Fruit fly (Drosophila melanogaster) whole organism, embryonic: ENCODE measurements around the gene CG33098.

Experiments
- C15 ChIP-seq: fragments of 200-800 bp; sonication (Bioruptor generic); IDR thresholded peaks from 3 replicates; pipeline ENCODE4 v1.3.6; 2022; ENCODE audit warnings: missing biosample characterization, missing genetic modification characterization
- CG12391 ChIP-seq: fragments of 200-800 bp; sonication (Bioruptor generic); optimal IDR thresholded peaks from 3 replicates; lab custom pipeline; 2018; ENCODE audit warnings: missing biosample characterization, mild to moderate bottlenecking, missing genetic modification characterization, moderate library complexity
- CG13775 ChIP-seq: fragments of 200-800 bp; sonication (Bioruptor generic); optimal IDR thresholded peaks from 3 replicates; lab custom pipeline; 2017; ENCODE audit warnings: missing biosample characterization, mild to moderate bottlenecking, missing genetic modification characterization
- CG14667 ChIP-seq: fragments of 200-800 bp; sonication (Bioruptor generic); IDR thresholded peaks from 2 replicates; pipeline ENCODE4 v1.3.6; 2022; ENCODE audit warnings: missing biosample characterization, missing genetic modification characterization
- CG15011 ChIP-seq: fragments of 200-800 bp; sonication (Bioruptor generic); optimal IDR thresholded peaks from 3 replicates; lab custom pipeline; 2018; ENCODE audit warnings: missing biosample characterization, mild to moderate bottlenecking, missing genetic modification characterization
- CG16779 ChIP-seq: fragments of 200-800 bp; sonication (Bioruptor generic); IDR thresholded peaks from 2 replicates; pipeline ENCODE4 v1.3.6; 2022; ENCODE audit warnings: missing biosample characterization, missing genetic modification characterization
- CG16813 ChIP-seq: fragments of 200-800 bp; sonication (Bioruptor generic); IDR thresholded peaks from 3 replicates; pipeline ENCODE4 v1.3.6; 2022; ENCODE audit warnings: missing biosample characterization, missing genetic modification characterization; ENCODE audit not compliant: partially characterized antibody
- CG1792 ChIP-seq: fragments of 200-800 bp; sonication (Bioruptor generic); optimal IDR thresholded peaks from 2 replicates; lab custom pipeline; 2016; ENCODE audit warnings: missing biosample characterization, missing genetic modification characterization
- CG1832 ChIP-seq: fragments of 200-800 bp; sonication (Bioruptor generic); optimal IDR thresholded peaks from 2 replicates; lab custom pipeline; 2017; ENCODE audit warnings: missing biosample characterization, mild to moderate bottlenecking, missing genetic modification characterization, inconsistent platforms
- CG2116 ChIP-seq: fragments of 200-800 bp; sonication (Bioruptor generic); optimal IDR thresholded peaks from 3 replicates; lab custom pipeline; 2018; ENCODE audit warnings: missing biosample characterization, mild to moderate bottlenecking, missing genetic modification characterization
- CG2889 ChIP-seq: fragments of 200-800 bp; sonication (Bioruptor generic); IDR thresholded peaks from 3 replicates; pipeline ENCODE4 v1.3.6; 2022; ENCODE audit warnings: missing biosample characterization, missing genetic modification characterization
- CG30020 ChIP-seq: fragments of 200-800 bp; optimal IDR thresholded peaks from 2 replicates; lab custom pipeline; 2019; ENCODE audit warnings: missing biosample characterization, mild to moderate bottlenecking, missing genetic modification characterization, moderate library complexity
- CG30403 ChIP-seq: fragments of 200-800 bp; sonication (Bioruptor generic); optimal IDR thresholded peaks from 3 replicates; lab custom pipeline; 2016; ENCODE audit warnings: missing biosample characterization, missing genetic modification characterization
- CG33557 ChIP-seq: fragments of 200-800 bp; sonication (Bioruptor generic); optimal IDR thresholded peaks from 2 replicates; lab custom pipeline; 2019; ENCODE audit warnings: missing biosample characterization, mild to moderate bottlenecking, missing genetic modification characterization, moderate library complexity
- CG34376 ChIP-seq: fragments of 200-800 bp; sonication (Bioruptor generic); optimal IDR thresholded peaks from 2 replicates; lab custom pipeline; 2018; ENCODE audit warnings: missing biosample characterization, mild to moderate bottlenecking, missing genetic modification characterization
- CG4328 ChIP-seq: fragments of 200-800 bp; sonication (Bioruptor generic); optimal IDR thresholded peaks from 3 replicates; lab custom pipeline; 2017; ENCODE audit warnings: missing biosample characterization, missing genetic modification reagents, missing genetic modification characterization
- CG6689 ChIP-seq: fragments of 200-800 bp; sonication (Bioruptor generic); IDR thresholded peaks from 2 replicates; pipeline ENCODE4 v1.3.6; 2022; ENCODE audit warnings: missing biosample characterization, missing genetic modification characterization
- CG7839 ChIP-seq: fragments of 200-800 bp; sonication (Bioruptor generic); optimal IDR thresholded peaks from 3 replicates; lab custom pipeline; 2018; ENCODE audit warnings: missing biosample characterization, mild to moderate bottlenecking, missing genetic modification characterization, moderate library complexity
- CG7987 ChIP-seq: fragments of 200-800 bp; sonication (Bioruptor generic); optimal IDR thresholded peaks from 2 replicates; lab custom pipeline; 2018; ENCODE audit warnings: missing biosample characterization, mild to moderate bottlenecking, missing genetic modification characterization, moderate library complexity
- CHES-1-like ChIP-seq: fragments of 200-800 bp; sonication (Bioruptor generic); optimal IDR thresholded peaks from 2 replicates; lab custom pipeline; 2016; ENCODE audit warnings: missing biosample characterization, missing genetic modification characterization
- E2f2 ChIP-seq: fragments of 200-800 bp; sonication (Bioruptor generic); IDR thresholded peaks from 2 replicates; pipeline ENCODE4 v1.3.6; 2022; ENCODE audit warnings: missing biosample characterization, missing genetic modification characterization
- Ets97D ChIP-seq: fragments of 200-800 bp; sonication (Bioruptor generic); optimal IDR thresholded peaks from 3 replicates; lab custom pipeline; 2016; ENCODE audit warnings: missing biosample characterization, missing genetic modification characterization
- HHEX ChIP-seq: fragments of 200-800 bp; sonication (Bioruptor generic); optimal IDR thresholded peaks from 3 replicates; lab custom pipeline; 2017; ENCODE audit warnings: missing biosample characterization, mild to moderate bottlenecking, missing genetic modification characterization, missing genetic modification reagents
- Kr ChIP-seq: fragments of 200-800 bp; sonication (Bioruptor generic); optimal IDR thresholded peaks from 2 replicates; lab custom pipeline; 2017; ENCODE audit warnings: missing biosample characterization, mild to moderate bottlenecking, missing genetic modification characterization
- Med ChIP-seq: fragments of 200-800 bp; sonication (Bioruptor generic); peaks from one replicate; lab custom pipeline; 2016; ENCODE audit warnings: missing biosample characterization, missing genetic modification characterization, mild to moderate bottlenecking, inconsistent platforms, moderate library complexity
- Myb ChIP-seq: fragments of 200-800 bp; sonication (Bioruptor generic); optimal IDR thresholded peaks from 2 replicates; lab custom pipeline; 2016; ENCODE audit warnings: missing biosample characterization, missing genetic modification characterization
- Sox102F ChIP-seq: fragments of 200-800 bp; sonication (Bioruptor generic); optimal IDR thresholded peaks from 2 replicates; lab custom pipeline; 2018; ENCODE audit warnings: missing biosample characterization, mild to moderate bottlenecking, missing genetic modification characterization, moderate library complexity
- Vsx1 ChIP-seq: fragments of 200-800 bp; sonication (Bioruptor generic); optimal IDR thresholded peaks from 2 replicates; lab custom pipeline; 2017; ENCODE audit warnings: missing biosample characterization, mild to moderate bottlenecking, missing genetic modification characterization, missing genetic modification reagents
- Xbp1 ChIP-seq: fragments of 200-800 bp; sonication (Bioruptor generic); optimal IDR thresholded peaks from 3 replicates; lab custom pipeline; 2016; ENCODE audit warnings: missing biosample characterization, mild to moderate bottlenecking, missing genetic modification characterization
- bab2 ChIP-seq: fragments of 200-800 bp; sonication (Bioruptor generic); optimal IDR thresholded peaks from 2 replicates; lab custom pipeline; 2016; ENCODE audit warnings: missing biosample characterization, missing genetic modification characterization
- ci ChIP-seq: fragments of 200-800 bp; sonication (Bioruptor generic); IDR thresholded peaks from 3 replicates; pipeline ENCODE4 v1.3.6; 2022; ENCODE audit warnings: missing biosample characterization, missing genetic modification characterization
- croc ChIP-seq: fragments of 200-800 bp; sonication (Bioruptor generic); conservative IDR thresholded peaks from 3 replicates; pipeline ENCODE4 v1.3.6; 2022; ENCODE audit warnings: missing biosample characterization, missing genetic modification characterization
- da ChIP-seq: fragments of 200-800 bp; sonication (Bioruptor generic); optimal IDR thresholded peaks from 2 replicates; lab custom pipeline; 2016; ENCODE audit warnings: missing biosample characterization, missing genetic modification characterization
- ewg ChIP-seq: fragments of 200-800 bp; sonication (Bioruptor generic); optimal IDR thresholded peaks from 3 replicates; lab custom pipeline; 2017; ENCODE audit warnings: mild to moderate bottlenecking, missing biosample characterization, missing genetic modification reagents, missing genetic modification characterization
- fd64A ChIP-seq: fragments of 200-800 bp; sonication (Bioruptor generic); optimal IDR thresholded peaks from 3 replicates; lab custom pipeline; 2018; ENCODE audit warnings: missing biosample characterization, mild to moderate bottlenecking, missing genetic modification characterization
- fd96Cb ChIP-seq: fragments of 200-800 bp; sonication (Bioruptor generic); optimal IDR thresholded peaks from 2 replicates; lab custom pipeline; 2018; ENCODE audit warnings: missing biosample characterization, mild to moderate bottlenecking, missing genetic modification characterization, moderate library complexity
- fu2 ChIP-seq: fragments of 200-800 bp; sonication (Bioruptor generic); optimal IDR thresholded peaks from 2 replicates; lab custom pipeline; 2016; ENCODE audit warnings: missing biosample characterization, missing genetic modification characterization
- gsb ChIP-seq: fragments of 200-800 bp; sonication (Bioruptor generic); IDR thresholded peaks from 2 replicates; pipeline ENCODE4 v1.3.6; 2022; ENCODE audit warnings: missing biosample characterization, missing genetic modification characterization
- hth ChIP-seq: fragments of >200 bp; optimal IDR thresholded peaks from 2 replicates; lab custom pipeline; 2017; ENCODE audit warnings: inconsistent platforms
- ind ChIP-seq: fragments of 200-800 bp; sonication (Bioruptor generic); optimal IDR thresholded peaks from 3 replicates; lab custom pipeline; 2016; ENCODE audit warnings: missing biosample characterization, missing genetic modification characterization
- insv ChIP-seq, 2 experiments: fragments of 200-800 bp; sonication (Bioruptor generic); optimal IDR thresholded peaks; 3 replicates each; lab custom pipeline; 2016 to 2018; ENCODE audit warnings: missing biosample characterization in 2 of 2, missing genetic modification characterization in 2 of 2
- lbe ChIP-seq: fragments of 200-800 bp; sonication (Bioruptor generic); optimal IDR thresholded peaks from 2 replicates; lab custom pipeline; 2016; ENCODE audit warnings: missing biosample characterization, mild to moderate bottlenecking, missing genetic modification characterization
- nerfin-1 ChIP-seq: fragments of 200-800 bp; sonication (Bioruptor generic); optimal IDR thresholded peaks from 3 replicates; lab custom pipeline; 2019; ENCODE audit warnings: missing biosample characterization, mild to moderate bottlenecking, missing genetic modification characterization, moderate library complexity
- onecut ChIP-seq: fragments of 200-800 bp; sonication (Bioruptor generic); IDR thresholded peaks from 2 replicates; pipeline ENCODE4 v1.3.6; 2022; ENCODE audit warnings: missing biosample characterization, missing genetic modification characterization
- pb ChIP-seq: fragments of 200-800 bp; sonication (Bioruptor generic); optimal IDR thresholded peaks from 3 replicates; lab custom pipeline; 2016; ENCODE audit warnings: missing biosample characterization, missing genetic modification characterization
- ranshi ChIP-seq: fragments of 200-800 bp; sonication (Bioruptor generic); IDR thresholded peaks from 2 replicates; pipeline ENCODE4 v1.3.6; 2022; ENCODE audit warnings: missing biosample characterization, missing genetic modification characterization
- ro ChIP-seq: fragments of 200-800 bp; sonication (Bioruptor generic); IDR thresholded peaks from 2 replicates; pipeline ENCODE4 v1.3.6; 2022; ENCODE audit warnings: missing biosample characterization, missing genetic modification characterization
- sens-2 ChIP-seq: fragments of 200-800 bp; sonication (Bioruptor generic); IDR thresholded peaks from 2 replicates; pipeline ENCODE4 v1.3.6; 2022; ENCODE audit warnings: missing biosample characterization, missing genetic modification characterization
- tap ChIP-seq: fragments of 200-800 bp; optimal IDR thresholded peaks from 3 replicates; lab custom pipeline; 2019; ENCODE audit warnings: missing biosample characterization, mild to moderate bottlenecking, missing genetic modification characterization, moderate library complexity
- tio ChIP-seq: fragments of 200-800 bp; sonication (Bioruptor generic); optimal IDR thresholded peaks from 2 replicates; lab custom pipeline; 2017; ENCODE audit warnings: missing biosample characterization, missing genetic modification characterization, inconsistent platforms
- wek ChIP-seq: fragments of 200-800 bp; sonication (Bioruptor generic); optimal IDR thresholded peaks from 3 replicates; lab custom pipeline; 2018; ENCODE audit warnings: missing biosample characterization, mild to moderate bottlenecking, missing genetic modification characterization, moderate library complexity
- zfh2 ChIP-seq: fragments of 200-800 bp; sonication (Bioruptor generic); optimal IDR thresholded peaks from 2 replicates; lab custom pipeline; 2016; ENCODE audit warnings: missing biosample characterization, missing genetic modification characterization

The CG33098 gene

DNA sequence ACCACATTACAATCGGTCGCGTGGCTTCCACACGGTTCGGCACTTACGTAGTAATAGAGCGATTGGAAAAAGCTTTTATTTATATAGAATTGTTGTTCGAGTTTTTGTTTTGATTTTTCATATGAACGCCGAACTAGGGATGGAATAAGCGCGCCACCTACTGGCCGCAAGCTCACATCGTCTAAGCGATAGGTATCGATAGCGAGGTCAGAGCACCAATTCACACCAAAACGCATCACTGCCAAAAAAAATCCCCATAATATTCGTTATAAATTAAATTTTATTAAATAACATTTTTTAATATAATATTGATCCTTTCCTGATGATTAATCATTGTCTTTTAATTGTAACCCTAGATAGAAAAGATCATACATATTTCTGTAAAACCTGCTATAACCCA lies 36.5 kb upstream of the CG33098 start, which contains the start of gene CG10038 (continued):
- TF ChIP-seq E2f2 (GFP tag; lab: Robert Waterston, UW) (peak; percentile 71), Vsx1 (GFP tag; lab: Kevin White, UChicago) (no peak), CG2116 (peak; percentile 96), C15 (GFP tag; lab: Robert Waterston, UW) (no peak), fd64A (no peak), zfh2 (GFP tag; lab: Kevin White, UChicago) (peak; percentile 37), pb (GFP tag; lab: Kevin White, UChicago) (no peak), CHES-1-like (GFP tag; lab: Kevin White, UChicago) (no peak), fu2 (GFP tag; lab: Kevin White, UChicago) (no peak), ranshi (GFP tag; lab: Robert Waterston, UW) (no peak), fd96Cb (tag; lab: Kevin White, UChicago) (no peak), CG4328 (GFP tag; lab: Kevin White, UChicago) (no peak), CG33557 (no peak), sens-2 (GFP tag; lab: Robert Waterston, UW) (no peak), wek (GFP tag; lab: Kevin White, UChicago) (peak; percentile 31), da (GFP tag; lab: Kevin White, UChicago) (no peak), ind (GFP tag; lab: Kevin White, UChicago) (peak; percentile 30), CG1792 (GFP tag; lab: Kevin White, UChicago) (no peak), CG7839 (tag; lab: Kevin White, UChicago) (peak; percentile 32), CG1832 (no peak), hth (lab: Kevin White, UChicago) (no peak), ro (peak; percentile 25; the same call in 1 of the 2 replicates), Sox102F (peak; percentile 20), ewg (no peak), CG30020 (tag; lab: Kevin White, UChicago) (peak; percentile 38), CG16779 (GFP tag; lab: Robert Waterston, UW) (no peak), insv (GFP tag; optimal IDR thresholded peaks at IDR 0.05; lab: Kevin White, UChicago) (no peak), Ets97D (peak; percentile 60), CG34376 (GFP tag; lab: Kevin White, UChicago) (no peak), onecut (GFP tag; lab: Robert Waterston, UW) (no peak), Xbp1 (GFP tag; lab: Kevin White, UChicago) (peak; percentile 62), Med (GFP tag; lab: Kevin White, UChicago) (peak; percentile 88), tap (tag; lab: Kevin White, UChicago) (no peak), nerfin-1 (tag; lab: Kevin White, UChicago) (no peak), gsb (no peak), CG14667 (GFP tag; lab: Robert Waterston, UW) (no peak), croc (GFP tag; lab: Robert Waterston, UW) (no peak), CG15011 (GFP tag; lab: Kevin White, UChicago) (no peak), CG7987 (GFP tag; lab: Kevin White, UChicago) (no peak), CG16813 (GFP tag; lab: Robert Waterston, UW) (peak; percentile 93), lbe (GFP tag; lab: Kevin White, UChicago) (peak; percentile 37), tio (GFP tag; lab: Kevin White, UChicago) (no peak), ci (0 out of 3 replicates have a peak, but pooled peaks have one; percentile 23), CG12391 (tag; lab: Kevin White, UChicago) (peak; percentile 46), CG13775 (GFP tag; lab: Kevin White, UChicago) (peak; percentile 21), CG2889 (GFP tag; lab: Robert Waterston, UW) (no peak), Myb (GFP tag; lab: Kevin White, UChicago) (peak; percentile 83), HHEX (GFP tag; lab: Kevin White, UChicago) (no peak), bab2 (GFP tag; lab: Kevin White, UChicago) (no peak), Kr (GFP tag; lab: Kevin White, UChicago) (no peak), CG30403 (GFP tag; lab: Kevin White, UChicago) (peak; percentile 63), CG6689 (GFP tag; lab: Robert Waterston, UW) (no peak)
